Worm (Caenorhabditis elegans): ENCODE results near the gene T25E12.6.

T25E12.6 gene

DNA sequence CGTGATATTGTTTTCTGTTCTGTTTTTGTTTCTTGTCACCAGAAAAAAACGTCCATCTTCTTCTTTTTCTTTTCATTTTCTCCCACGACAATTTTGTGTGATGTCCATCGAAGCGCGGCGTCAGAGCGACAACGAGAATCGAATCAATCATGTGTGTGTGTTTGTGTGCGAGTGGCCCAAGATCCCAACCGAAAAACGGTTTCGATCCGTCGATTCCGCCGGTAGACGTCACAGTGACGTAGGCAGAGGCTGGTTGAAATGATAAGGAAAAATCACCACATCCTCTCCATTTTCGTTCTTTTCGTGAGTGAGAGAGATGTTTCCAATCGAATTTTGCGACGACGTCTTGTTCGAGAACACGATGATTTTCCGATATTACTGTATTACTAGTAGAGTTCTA is 38.3 kb downstream of the T25E12.6 start:
- TF ChIP-seq unc-62 (GFP tag; optimal IDR thresholded peaks at IDR 0.05), result no peak

DNA sequence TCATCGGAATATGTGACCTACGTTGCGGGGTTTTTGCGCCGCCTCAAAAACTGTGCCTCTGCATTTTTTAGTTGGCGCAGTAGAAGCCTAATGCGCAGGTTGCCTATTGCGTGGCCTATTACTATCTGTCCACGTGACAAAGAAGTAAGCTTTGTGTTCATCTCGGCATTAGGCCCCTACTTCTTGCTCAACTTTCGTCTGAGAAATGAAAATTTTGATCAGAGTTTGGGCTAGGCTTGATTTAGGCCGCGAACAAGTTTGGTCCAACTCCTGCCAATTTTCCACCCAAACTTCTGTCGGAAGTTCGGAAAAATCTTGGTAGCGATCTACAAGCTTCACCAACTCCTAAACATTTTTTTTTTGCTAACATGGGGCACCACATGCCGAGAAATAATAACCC is 39.8 kb downstream of the T25E12.6 start:
- no peak for TF ChIP-seq unc-62 (GFP tag; optimal IDR thresholded peaks at IDR 0.05)

DNA sequence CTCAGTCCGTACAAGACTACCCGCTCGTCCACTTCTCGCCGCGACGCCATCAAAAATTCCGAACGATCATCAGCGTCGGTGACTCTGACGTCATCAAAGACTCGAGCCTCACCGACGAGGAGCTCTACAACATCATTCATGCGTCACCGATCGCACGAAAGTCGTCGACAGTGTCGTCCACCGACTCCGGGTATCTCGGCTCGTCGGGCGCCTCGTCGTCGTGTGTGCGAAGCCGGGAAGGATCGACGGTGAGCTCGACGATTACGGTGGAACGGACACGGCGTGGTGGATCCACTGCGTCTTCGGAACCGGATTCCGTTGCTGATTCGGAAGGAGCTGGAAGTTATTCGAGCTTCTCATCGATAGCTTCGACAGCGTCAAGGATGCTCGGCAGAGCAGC is 42.6 kb downstream of the T25E12.6 start:
- TF ChIP-seq unc-62 (GFP tag; optimal IDR thresholded peaks at IDR 0.05), result no peak

DNA sequence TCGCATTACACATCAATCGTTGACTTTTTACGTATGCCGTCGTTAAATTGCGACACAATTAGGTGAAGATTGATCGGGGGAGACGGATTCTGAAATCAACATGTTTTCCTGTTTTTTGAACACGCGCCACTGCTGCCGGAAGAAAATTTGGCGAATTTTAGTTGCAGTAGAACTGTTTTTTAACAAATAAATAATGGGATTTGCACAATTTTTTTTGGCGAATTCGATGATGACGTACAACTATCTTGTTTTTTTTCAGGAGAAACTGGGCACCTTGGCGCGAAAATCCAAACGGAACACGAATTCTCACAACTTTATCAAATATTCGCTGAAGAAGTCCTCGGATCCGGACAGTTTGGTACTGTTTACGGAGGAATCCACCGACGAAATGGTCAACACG is 43.8 kb downstream of the T25E12.6 start:
- TF ChIP-seq unc-62 (GFP tag; optimal IDR thresholded peaks at IDR 0.05), result no peak

DNA sequence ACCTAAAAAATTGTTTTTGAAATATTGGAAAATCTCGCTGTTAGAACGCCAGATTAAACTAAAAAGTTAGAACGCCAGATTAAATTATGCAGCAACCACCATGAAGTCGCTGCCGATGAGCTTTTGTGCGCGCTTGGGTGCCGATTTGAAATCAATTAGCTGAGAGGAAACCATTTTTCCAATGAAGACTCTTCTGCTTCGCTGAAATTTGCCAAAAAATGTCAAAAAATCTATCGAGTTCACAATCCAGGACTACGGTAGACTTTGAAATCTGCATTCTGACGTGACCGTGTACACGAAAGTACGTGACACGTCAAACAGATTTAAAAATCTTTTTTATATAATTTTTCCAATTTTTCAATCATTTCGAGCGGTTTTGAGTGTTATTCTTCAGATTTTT is 46.7 kb downstream of the T25E12.6 start, which contains the start of gene immt-2:
Gene immt-2 (plus strand): TSS at position 301 of the 400 bp plus-strand sequence.
- no peak for TF ChIP-seq unc-62 (GFP tag; optimal IDR thresholded peaks at IDR 0.05)

DNA sequence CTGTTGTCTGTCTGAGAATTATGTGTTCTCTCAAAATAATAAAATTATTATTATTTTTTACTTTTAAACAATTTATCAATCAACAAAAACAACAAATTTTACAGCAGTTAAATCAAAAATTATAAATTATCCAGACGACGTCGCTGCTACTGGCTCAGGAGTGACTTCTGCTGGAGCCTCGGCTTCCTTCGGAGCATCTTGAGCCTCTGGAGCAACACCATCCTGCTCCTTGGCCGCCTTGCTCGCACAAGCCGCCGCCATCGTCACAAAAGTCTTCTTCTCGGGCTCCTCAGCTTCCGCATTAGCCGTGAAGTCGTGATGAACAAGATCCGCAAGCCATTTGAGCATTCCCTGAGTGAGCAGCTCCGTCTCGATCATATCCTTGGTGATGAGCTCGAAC is 50.5 kb downstream of the T25E12.6 start:
- no peak for TF ChIP-seq unc-62 (GFP tag; optimal IDR thresholded peaks at IDR 0.05)

DNA sequence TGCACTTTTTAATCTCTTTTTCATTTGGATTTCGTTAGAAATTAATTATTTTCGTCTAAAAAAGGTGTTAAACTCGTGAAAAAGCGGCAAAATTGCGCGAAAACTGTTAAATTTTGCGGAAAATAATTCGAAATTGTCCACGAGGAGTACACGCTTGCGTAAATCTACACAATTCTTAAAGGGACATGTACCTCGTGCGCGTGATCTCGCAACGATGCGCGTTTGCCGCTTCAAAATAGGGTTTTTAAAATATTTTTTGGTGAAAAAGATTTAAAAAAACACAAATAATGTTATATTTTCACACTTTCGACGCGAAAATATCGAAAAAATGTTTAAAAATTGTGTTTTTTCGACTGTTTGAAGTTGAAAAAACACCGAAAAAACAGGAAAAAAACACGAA is 51.1 kb downstream of the T25E12.6 start:
- no peak for TF ChIP-seq unc-62 (GFP tag; optimal IDR thresholded peaks at IDR 0.05)

DNA sequence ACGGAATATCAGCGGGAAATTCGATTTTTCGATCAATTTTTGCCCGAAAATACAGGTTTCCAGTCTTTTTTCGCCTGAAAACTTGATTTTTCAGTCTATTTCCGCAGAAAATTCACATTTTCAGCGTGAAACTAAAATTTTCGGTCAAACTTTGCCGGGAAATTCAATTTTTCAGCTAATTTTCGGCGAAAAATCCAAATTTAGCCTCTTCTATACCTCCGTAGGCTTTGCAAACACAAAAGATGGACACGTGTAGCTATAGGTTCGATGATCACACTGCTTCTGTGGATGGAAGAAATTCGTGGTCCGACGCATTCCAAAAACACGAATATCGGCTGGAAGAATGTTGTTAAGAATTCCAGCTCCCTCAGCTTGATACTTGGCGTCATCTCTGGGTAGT is 51.9 kb downstream of the T25E12.6 start:
- no peak for TF ChIP-seq unc-62 (GFP tag; optimal IDR thresholded peaks at IDR 0.05)
